Worm (Caenorhabditis elegans) whole organism, L1 larva: ENCODE data around the gene F13E9.12.

ENCODE experiments used
- C04F5.9 ChIP-seq: sonication (generic microtip); optimal IDR thresholded peaks from 2 replicates; lab custom pipeline; 2016; ENCODE audit warnings: missing genetic modification characterization, missing compliant biosample characterization
- aha-1 ChIP-seq: fragments of 150-350 bp; optimal IDR thresholded peaks from 2 replicates; lab custom pipeline; 2014; ENCODE audit warnings: missing biosample characterization, missing genetic modification characterization
- alr-1 ChIP-seq: fragments of 200-800 bp; sonication (Bioruptor generic); optimal IDR thresholded peaks from 2 replicates; lab custom pipeline; 2018; ENCODE audit warnings: borderline replicate concordance, mild to moderate bottlenecking, missing genetic modification characterization, missing compliant biosample characterization
- ceh-63 ChIP-seq: fragments of 200-800 bp; sonication (Bioruptor generic); optimal IDR thresholded peaks from 2 replicates; lab custom pipeline; 2018; ENCODE audit warnings: mild to moderate bottlenecking, missing genetic modification characterization, missing compliant biosample characterization
- ceh-82 ChIP-seq, 3 experiments: fragments of 150-350 bp in 1 of 3; sonication (generic microtip) in 2 of 3; optimal IDR thresholded peaks; 2 replicates each; lab custom pipeline; 2014 to 2017; ENCODE audit warnings: missing biosample characterization in 3 of 3, missing genetic modification characterization in 3 of 3
- ceh-88 ChIP-seq: fragments of 200-800 bp; sonication (Bioruptor generic); IDR thresholded peaks from 2 replicates; pipeline ENCODE4 v1.3.6; 2022; ENCODE audit warnings: missing genetic modification characterization, missing compliant biosample characterization
- ceh-90 ChIP-seq: sonication (generic microtip); optimal IDR thresholded peaks from 2 replicates; lab custom pipeline; 2016; ENCODE audit warnings: missing genetic modification characterization, missing compliant biosample characterization
- efl-1 ChIP-seq, 4 experiments: fragments of 150-350 bp; optimal IDR thresholded peaks in 3 of 4; peaks in 1 of 4; 1 replicate in 1 of 4; 2 replicates in 3 of 4; lab custom pipeline; 2014; ENCODE audit warnings: missing biosample characterization in 2 of 4, missing genetic modification characterization in 2 of 4, missing genetic modification reagents in 2 of 4
- elt-2 ChIP-seq: sonication (generic microtip); optimal IDR thresholded peaks from 2 replicates; lab custom pipeline; 2016; ENCODE audit warnings: missing genetic modification characterization, mild to moderate bottlenecking, inconsistent platforms, missing compliant biosample characterization, missing genetic modification reagents
- elt-3 ChIP-seq, 6 experiments: fragments of 150-350 bp in 1 of 6; sonication (generic microtip); optimal IDR thresholded peaks; 2 replicates each; lab custom pipeline; 2017 to 2018; ENCODE audit warnings: missing biosample characterization in 6 of 6, missing genetic modification characterization in 6 of 6, inconsistent platforms in 1 of 6
- fkh-10 ChIP-seq: sonication (generic microtip); optimal IDR thresholded peaks from 2 replicates; lab custom pipeline; 2017; ENCODE audit warnings: missing biosample characterization, missing genetic modification reagents, missing genetic modification characterization
- irx-1 ChIP-seq: sonication (generic microtip); optimal IDR thresholded peaks from 2 replicates; lab custom pipeline; 2016; ENCODE audit warnings: missing genetic modification characterization, missing compliant biosample characterization
- isw-1 ChIP-seq: fragments of 200-800 bp; sonication (Bioruptor generic); IDR thresholded peaks from 2 replicates; pipeline ENCODE4 v1.3.6; 2022; ENCODE audit warnings: missing genetic modification characterization, missing compliant biosample characterization
- lin-35 ChIP-seq, 2 experiments: fragments of 150-350 bp; optimal IDR thresholded peaks; 2 replicates each; lab custom pipeline; 2014; ENCODE audit warnings: missing biosample characterization in 2 of 2, missing genetic modification characterization in 2 of 2, missing genetic modification reagents in 2 of 2
- lin-39 ChIP-seq: fragments of 150-350 bp; optimal IDR thresholded peaks from 2 replicates; lab custom pipeline; 2014; ENCODE audit warnings: missing biosample characterization, missing genetic modification reagents, missing genetic modification characterization
- lir-3 ChIP-seq: sonication (generic microtip); optimal IDR thresholded peaks from 2 replicates; lab custom pipeline; 2016; ENCODE audit warnings: mild to moderate bottlenecking, missing genetic modification characterization, moderate library complexity, missing compliant biosample characterization; ENCODE audit not compliant: poor library complexity
- lsy-2 ChIP-seq, 2 experiments: fragments of 150-350 bp; optimal IDR thresholded peaks; 2 replicates each; lab custom pipeline; 2014; ENCODE audit warnings: missing biosample characterization in 2 of 2, missing genetic modification characterization in 2 of 2
- mep-1 ChIP-seq: fragments of 150-350 bp; optimal IDR thresholded peaks from 2 replicates; lab custom pipeline; 2014; ENCODE audit warnings: missing biosample characterization, missing genetic modification characterization
- nhr-11 ChIP-seq: fragments of 150-350 bp; optimal IDR thresholded peaks from 2 replicates; lab custom pipeline; 2014; ENCODE audit warnings: missing biosample characterization, missing genetic modification characterization
- nhr-12 ChIP-seq: sonication (generic microtip); optimal IDR thresholded peaks from 2 replicates; lab custom pipeline; 2017; ENCODE audit warnings: missing biosample characterization, missing genetic modification characterization
- nhr-19 ChIP-seq: fragments of 200-800 bp; sonication (Bioruptor generic); conservative IDR thresholded peaks from 2 replicates; pipeline ENCODE4 v1.3.6; 2022; ENCODE audit warnings: missing genetic modification characterization, missing compliant biosample characterization
- nhr-20 ChIP-seq: sonication (generic microtip); optimal IDR thresholded peaks from 2 replicates; lab custom pipeline; 2016; ENCODE audit warnings: mild to moderate bottlenecking, missing genetic modification characterization, missing compliant biosample characterization
- nhr-28 ChIP-seq: fragments of 150-350 bp; optimal IDR thresholded peaks from 2 replicates; lab custom pipeline; 2014; ENCODE audit warnings: missing biosample characterization, missing genetic modification characterization
- nhr-47 ChIP-seq: sonication (generic microtip); optimal IDR thresholded peaks from 2 replicates; lab custom pipeline; 2016; ENCODE audit warnings: mild to moderate bottlenecking, missing genetic modification characterization, moderate library complexity, missing compliant biosample characterization
- nhr-85 ChIP-seq: sonication (generic microtip); peaks from one replicate; lab custom pipeline; 2016; ENCODE audit warnings: missing genetic modification characterization, inconsistent platforms, missing compliant biosample characterization
- nhr-90 ChIP-seq: sonication (generic microtip); optimal IDR thresholded peaks from 2 replicates; lab custom pipeline; 2016; ENCODE audit warnings: mild to moderate bottlenecking, missing genetic modification characterization, missing compliant biosample characterization; ENCODE audit not compliant: poor library complexity
- pag-3 ChIP-seq: sonication (generic microtip); optimal IDR thresholded peaks from 2 replicates; lab custom pipeline; 2017; ENCODE audit warnings: missing genetic modification characterization, mild to moderate bottlenecking, missing compliant biosample characterization, antibody characterized with exemption, borderline replicate concordance; ENCODE audit not compliant: insufficient read depth
- pax-3 ChIP-seq: fragments of 200-800 bp; sonication (Bioruptor generic); optimal IDR thresholded peaks from 2 replicates; lab custom pipeline; 2018; ENCODE audit warnings: mild to moderate bottlenecking, missing genetic modification characterization, moderate library complexity, missing compliant biosample characterization
- skn-1 ChIP-seq: fragments of 150-350 bp; optimal IDR thresholded peaks from 2 replicates; lab custom pipeline; 2014; ENCODE audit warnings: missing biosample characterization, missing genetic modification characterization
- snpc-4 ChIP-seq: fragments of 150-350 bp; optimal IDR thresholded peaks from 2 replicates; lab custom pipeline; 2014; ENCODE audit warnings: missing biosample characterization, missing genetic modification characterization
- sox-4 ChIP-seq: sonication (generic microtip); optimal IDR thresholded peaks from 2 replicates; lab custom pipeline; 2016; ENCODE audit warnings: missing genetic modification characterization, missing compliant biosample characterization
- tbx-2 ChIP-seq: sonication (generic microtip); optimal IDR thresholded peaks from 2 replicates; lab custom pipeline; 2016; ENCODE audit warnings: missing genetic modification characterization, missing compliant biosample characterization
- tlp-1 ChIP-seq: fragments of 150-350 bp; optimal IDR thresholded peaks from 2 replicates; lab custom pipeline; 2014; ENCODE audit warnings: missing biosample characterization, missing genetic modification characterization
- unc-130 ChIP-seq: fragments of 150-350 bp; optimal IDR thresholded peaks from 2 replicates; lab custom pipeline; 2017; ENCODE audit warnings: missing biosample characterization, missing genetic modification characterization, inconsistent platforms
- xbp-1 ChIP-seq: sonication (generic microtip); optimal IDR thresholded peaks from 2 replicates; lab custom pipeline; 2016; ENCODE audit warnings: missing genetic modification characterization, missing compliant biosample characterization
- zip-4 ChIP-seq: fragments of 200-800 bp; sonication (Bioruptor generic); optimal IDR thresholded peaks from 2 replicates; lab custom pipeline; 2018; ENCODE audit warnings: mild to moderate bottlenecking, missing genetic modification characterization, moderate library complexity, missing compliant biosample characterization

Gene F13E9.12

DNA sequence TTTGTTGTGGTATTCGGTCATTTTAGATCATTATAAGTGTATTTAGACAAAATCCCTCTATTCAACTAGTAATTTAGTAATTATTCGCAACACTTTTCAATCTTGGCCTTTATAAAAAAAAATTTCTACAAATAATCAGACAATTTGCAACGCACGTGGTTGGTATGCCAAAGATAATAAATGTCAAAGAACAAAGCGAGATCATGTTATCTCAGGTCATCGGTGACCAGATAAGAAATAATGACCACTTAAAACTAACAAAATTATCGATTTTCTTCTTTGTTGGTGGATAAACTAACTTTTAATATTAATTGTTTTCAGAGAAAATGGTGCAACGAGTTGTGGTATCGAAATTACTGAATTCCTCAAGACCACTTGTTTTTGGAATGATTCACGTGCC, 6.8 kb upstream of the F13E9.12 start, which contains the start of gene F13E9.13:
TSS of gene F13E9.13 (plus strand) at position 317 of the 400 bp plus-strand sequence.
- TF ChIP-seq ceh-82 (tag; optimal IDR thresholded peaks at IDR 0.05; lab: Kevin White, UChicago) (no peak), elt-3 (tag; optimal IDR thresholded peaks at IDR 0.05; lab: Kevin White, UChicago) (peak in 1 of 6 experiments; percentile 14), elt-2 (tag; lab: Kevin White, UChicago) (peak; percentile 75), C04F5.9 (tag; lab: Kevin White, UChicago) (no peak), nhr-12 (tag; lab: Kevin White, UChicago) (no peak), pag-3 (tag; lab: Kevin White, UChicago) (no peak), snpc-4 (tag; lab: Kevin White, UChicago) (no peak), mep-1 (no peak), ceh-90 (tag; lab: Kevin White, UChicago) (no peak), aha-1 (tag; lab: Kevin White, UChicago) (no peak), tlp-1 (tag; lab: Kevin White, UChicago) (no peak), alr-1 (tag; lab: Kevin White, UChicago) (no peak), nhr-19 (no peak), nhr-20 (tag; lab: Kevin White, UChicago) (peak; percentile 19), nhr-47 (tag; lab: Kevin White, UChicago) (no peak), nhr-28 (tag; lab: Kevin White, UChicago) (no peak), ceh-88 (no peak), sox-4 (tag; lab: Kevin White, UChicago) (no peak), isw-1 (GFP tag; lab: Robert Waterston, UW) (no peak), lir-3 (tag; lab: Kevin White, UChicago) (no peak)

DNA sequence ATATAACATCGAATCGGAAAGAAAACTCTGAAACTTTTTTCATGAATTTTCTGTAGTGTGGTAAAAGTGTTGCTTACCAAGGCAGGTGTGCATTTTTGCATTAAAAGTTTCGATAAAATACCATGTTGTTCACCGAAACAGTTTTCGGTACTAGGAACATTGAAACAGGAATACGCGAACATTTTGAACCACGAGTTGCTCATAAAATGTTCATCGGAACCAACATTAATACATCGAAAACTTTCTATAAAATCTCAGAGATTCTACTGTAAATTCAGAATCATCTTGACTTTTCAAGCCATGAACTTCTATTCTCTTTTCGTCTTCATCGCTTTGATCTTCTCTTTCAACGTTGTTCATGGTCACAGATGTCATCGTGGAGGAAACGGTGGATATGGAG, 5.8 kb upstream of the F13E9.12 start, which contains the start of gene fipr-15:
TSS of gene fipr-15 (plus strand) at position 301 of the 400 bp plus-strand sequence.
- TF ChIP-seq nhr-90 (tag; lab: Kevin White, UChicago) (no peak), pax-3 (no peak), unc-130 (no peak), nhr-85 (no peak), skn-1 (tag; lab: Kevin White, UChicago) (no peak), snpc-4 (tag; lab: Kevin White, UChicago) (no peak), nhr-28 (tag; lab: Kevin White, UChicago) (no peak), xbp-1 (tag; lab: Kevin White, UChicago) (no peak), efl-1 (optimal IDR thresholded peaks at IDR 0.05; lab: Kevin White, UChicago) (no peak), efl-1 (GFP tag; optimal IDR thresholded peaks at IDR 0.05 in 1 of 2; lab: Kevin White, UChicago) (no peak), isw-1 (GFP tag; lab: Robert Waterston, UW) (no peak), elt-2 (tag; lab: Kevin White, UChicago) (no peak), tbx-2 (no peak), ceh-63 (GFP tag; lab: Kevin White, UChicago) (no peak), zip-4 (GFP tag; lab: Kevin White, UChicago) (no peak), lin-35 (GFP tag; optimal IDR thresholded peaks at IDR 0.05; lab: Kevin White, UChicago) (no peak), ceh-90 (tag; lab: Kevin White, UChicago) (no peak), nhr-11 (tag; lab: Kevin White, UChicago) (no peak)
- TF ChIP-seq, all 84 proteins: peak for 0

DNA sequence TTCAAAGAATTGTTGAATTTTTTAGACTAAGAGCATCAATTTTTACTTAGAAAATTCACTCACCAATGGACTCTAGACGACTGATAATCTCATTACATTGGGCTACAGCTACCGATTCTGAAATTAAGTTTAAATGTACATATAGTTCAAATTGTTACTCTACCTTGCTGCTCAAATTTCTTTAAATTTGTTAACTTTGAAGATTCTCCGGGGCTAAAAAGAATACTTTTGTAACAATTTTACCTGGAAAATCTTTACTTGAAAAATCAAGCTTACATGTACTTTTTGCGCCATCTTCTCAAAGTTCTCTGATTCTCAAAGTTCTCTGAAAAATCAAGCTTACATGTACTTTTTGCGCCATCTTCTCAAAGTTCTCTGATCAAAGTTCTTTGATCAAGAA, 5.1 kb upstream of the F13E9.12 start, which contains the start of gene sdz-13:
TSS of gene sdz-13 (minus strand) at position 101 of the 400 bp plus-strand sequence.
- TF ChIP-seq fkh-10 (GFP tag; lab: Kevin White, UChicago) (no peak), lin-39 (tag; lab: Kevin White, UChicago) (no peak), lsy-2 (tag; optimal IDR thresholded peaks at IDR 0.05; lab: Kevin White, UChicago) (no peak), irx-1 (tag; lab: Kevin White, UChicago) (no peak)
